Worm (Caenorhabditis elegans) whole organism, L1 larva: Measurements from ENCODE around the gene gst-26.

ENCODE experiments used
- ama-1 ChIP-seq: fragments of 150-350 bp; optimal IDR thresholded peaks from 2 replicates; lab custom pipeline; 2014
- elt-2 ChIP-seq: sonication (generic microtip); optimal IDR thresholded peaks from 2 replicates; lab custom pipeline; 2016; ENCODE audit warnings: missing genetic modification characterization, mild to moderate bottlenecking, inconsistent platforms, missing compliant biosample characterization, missing genetic modification reagents
- elt-3 ChIP-seq, 6 experiments: fragments of 150-350 bp in 1 of 6; sonication (generic microtip); optimal IDR thresholded peaks; 2 replicates each; lab custom pipeline; 2017 to 2018; ENCODE audit warnings: missing biosample characterization in 6 of 6, missing genetic modification characterization in 6 of 6, inconsistent platforms in 1 of 6
- fos-1 ChIP-seq: fragments of 150-350 bp; optimal IDR thresholded peaks from 2 replicates; lab custom pipeline; 2014; ENCODE audit warnings: missing biosample characterization, missing genetic modification characterization
- grh-1 ChIP-seq: fragments of 200-800 bp; sonication (Bioruptor generic); IDR thresholded peaks from 2 replicates; pipeline ENCODE4 v1.3.6; 2022; ENCODE audit warnings: missing genetic modification reagents, missing genetic modification characterization, missing compliant biosample characterization
- isw-1 ChIP-seq: fragments of 200-800 bp; sonication (Bioruptor generic); IDR thresholded peaks from 2 replicates; pipeline ENCODE4 v1.3.6; 2022; ENCODE audit warnings: missing genetic modification characterization, missing compliant biosample characterization
- nhr-12 ChIP-seq: sonication (generic microtip); optimal IDR thresholded peaks from 2 replicates; lab custom pipeline; 2017; ENCODE audit warnings: missing biosample characterization, missing genetic modification characterization
- nhr-90 ChIP-seq: sonication (generic microtip); optimal IDR thresholded peaks from 2 replicates; lab custom pipeline; 2016; ENCODE audit warnings: mild to moderate bottlenecking, missing genetic modification characterization, missing compliant biosample characterization; ENCODE audit not compliant: poor library complexity
- tbx-2 ChIP-seq: sonication (generic microtip); optimal IDR thresholded peaks from 2 replicates; lab custom pipeline; 2016; ENCODE audit warnings: missing genetic modification characterization, missing compliant biosample characterization
- unc-62 ChIP-seq: fragments of 150-350 bp; optimal IDR thresholded peaks from 2 replicates; lab custom pipeline; 2014; ENCODE audit warnings: missing biosample characterization, missing genetic modification reagents, missing genetic modification characterization
- zag-1 ChIP-seq: fragments of 150-350 bp; optimal IDR thresholded peaks from 2 replicates; lab custom pipeline; 2014; ENCODE audit warnings: missing biosample characterization, missing genetic modification characterization

DNA sequence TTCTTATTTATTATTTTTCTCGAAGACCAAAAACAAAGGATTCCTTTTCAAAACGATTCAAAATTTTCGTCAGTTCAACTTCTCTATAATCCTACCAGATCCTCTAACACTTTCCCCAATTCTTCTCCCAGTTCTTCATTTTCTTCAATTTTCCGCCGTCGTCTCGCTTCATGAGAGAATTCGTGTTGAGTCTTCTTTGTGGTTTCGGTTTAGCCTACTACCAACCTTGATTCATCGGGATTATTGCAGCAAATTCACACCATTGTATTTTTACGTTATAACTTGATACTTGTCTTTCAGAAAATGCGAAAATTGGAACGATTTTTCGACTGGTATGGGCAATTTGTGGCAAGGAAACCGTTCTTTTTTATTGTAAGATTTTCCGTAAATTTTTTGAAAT, 6.5 kb downstream of the gst-26 start, which contains the start of gene ptr-20:
- TF ChIP-seq unc-62 (GFP tag; lab: Kevin White, UChicago) (no peak), elt-3 (tag; optimal IDR thresholded peaks at IDR 0.05; lab: Kevin White, UChicago) (no peak), grh-1 (no peak), elt-2 (tag; lab: Kevin White, UChicago) (no peak), isw-1 (GFP tag; lab: Robert Waterston, UW) (no peak), nhr-12 (no peak), tbx-2 (tag; lab: Kevin White, UChicago) (no peak), nhr-90 (tag; lab: Kevin White, UChicago) (no peak), zag-1 (tag; lab: Kevin White, UChicago) (no peak), fos-1 (tag; lab: Kevin White, UChicago) (no peak), ama-1 (lab: Kevin White, UChicago) (no peak)
